Comparison of ENCODE assay signal across 3 worm cellular contexts in genomic region chrIV:9335552-9336251, ce11.
A peak's percentile ranks its signal among the peaks of the same experiment; 100 is the strongest.
TF ChIP-seq lines count a peak whose summit lies in the region.

TSS of gene coa-4 (minus strand) at chrIV:9335602.
TSS of gene T20D3.14 (minus strand) at chrIV:9335909.

TF ChIP-seq in whole organism, L1 larva, 84 proteins besides CTCF, POLR2A, EP300 and RAD21 (continued from another document and continues in another):
- TF ChIP-seq ceh-8 (GFP tag; optimal IDR thresholded peaks at IDR 0.05; lab: Kevin White, UChicago) (no peak), pqm-1 (tag; optimal IDR thresholded peaks at IDR 0.05; lab: Kevin White, UChicago) (no peak), nhr-71 (tag; optimal IDR thresholded peaks at IDR 0.05; lab: Kevin White, UChicago) (peak; percentile 71), lsy-2 (tag; optimal IDR thresholded peaks at IDR 0.05; lab: Kevin White, UChicago) (peak; percentile 53 to 58), nhr-20 (tag; optimal IDR thresholded peaks at IDR 0.05; lab: Kevin White, UChicago) (peak; percentile 64), lin-35 (GFP tag; optimal IDR thresholded peaks at IDR 0.05; lab: Kevin White, UChicago) (peak; percentile 41 to 64), ama-1 (optimal IDR thresholded peaks at IDR 0.05; lab: Kevin White, UChicago) (no peak), mef-2 (tag; optimal IDR thresholded peaks at IDR 0.05; lab: Kevin White, UChicago) (no peak), ets-5 (GFP tag; IDR thresholded peaks at IDR 0.05; lab: Robert Waterston, UW) (no peak), blmp-1 (tag; optimal IDR thresholded peaks at IDR 0.05; lab: Kevin White, UChicago) (peak; percentile 39), ceh-90 (tag; optimal IDR thresholded peaks at IDR 0.05; lab: Kevin White, UChicago) (no peak), isw-1 (GFP tag; IDR thresholded peaks at IDR 0.05; lab: Robert Waterston, UW) (no peak), nhr-28 (tag; optimal IDR thresholded peaks at IDR 0.05; lab: Kevin White, UChicago) (no peak), rnt-1 (tag; optimal IDR thresholded peaks at IDR 0.05; lab: Kevin White, UChicago) (peak; percentile 33), elt-3 (tag; optimal IDR thresholded peaks at IDR 0.05; lab: Kevin White, UChicago) (peak in 1 of 6 experiments; percentile 43), nhr-76 (tag; optimal IDR thresholded peaks at IDR 0.05; lab: Kevin White, UChicago) (no peak), lir-3 (tag; optimal IDR thresholded peaks at IDR 0.05; lab: Kevin White, UChicago; ENCODE audit: poor library complexity) (no peak), zip-4 (GFP tag; optimal IDR thresholded peaks at IDR 0.05; lab: Kevin White, UChicago) (no peak), mab-9 (GFP tag; IDR thresholded peaks at IDR 0.05; lab: Robert Waterston, UW) (no peak), mdl-1 (tag; optimal IDR thresholded peaks at IDR 0.05; lab: Kevin White, UChicago) (peak in 1 of 2 experiments; percentile 54), unc-62 (GFP tag; optimal IDR thresholded peaks at IDR 0.05; lab: Kevin White, UChicago) (no peak), efl-1 (optimal IDR thresholded peaks at IDR 0.05; lab: Kevin White, UChicago) (peak; percentile 50 to 57), efl-1 (GFP tag; optimal IDR thresholded peaks at IDR 0.05 in 1 of 2; lab: Kevin White, UChicago) (peak; percentile 43 to 83), nhr-77 (tag; optimal IDR thresholded peaks at IDR 0.05; lab: Kevin White, UChicago) (peak; percentile 11), irx-1 (tag; optimal IDR thresholded peaks at IDR 0.05; lab: Kevin White, UChicago) (peak; percentile 9), fkh-10 (GFP tag; optimal IDR thresholded peaks at IDR 0.05; lab: Kevin White, UChicago) (no peak), aha-1 (tag; optimal IDR thresholded peaks at IDR 0.05; lab: Kevin White, UChicago) (no peak), egl-13 (tag; optimal IDR thresholded peaks at IDR 0.05; lab: Kevin White, UChicago) (no peak), C34B4.2 (tag; optimal IDR thresholded peaks at IDR 0.05; lab: Kevin White, UChicago) (no peak), unc-86 (tag; optimal IDR thresholded peaks at IDR 0.05; lab: Kevin White, UChicago) (no peak), grh-1 (GFP tag; IDR thresholded peaks at IDR 0.05; lab: Robert Waterston, UW) (no peak), elt-2 (tag; optimal IDR thresholded peaks at IDR 0.05; lab: Kevin White, UChicago) (peak; percentile 17), pax-3 (tag; optimal IDR thresholded peaks at IDR 0.05; lab: Kevin White, UChicago) (no peak), Y116A8C.19 (tag; optimal IDR thresholded peaks at IDR 0.05; lab: Kevin White, UChicago; ENCODE audit: borderline replicate concordance) (no peak), unc-130 (tag; optimal IDR thresholded peaks at IDR 0.05; lab: Kevin White, UChicago) (no peak), fkh-4 (tag; optimal IDR thresholded peaks at IDR 0.05; lab: Kevin White, UChicago; ENCODE audit: borderline replicate concordance) (no peak), nhr-47 (tag; optimal IDR thresholded peaks at IDR 0.05; lab: Kevin White, UChicago) (peak; percentile 43), ces-1 (GFP tag; optimal IDR thresholded peaks at IDR 0.05; lab: Kevin White, UChicago) (no peak), tbx-2 (tag; optimal IDR thresholded peaks at IDR 0.05; lab: Kevin White, UChicago) (peak; percentile 43), ceh-82 (tag; optimal IDR thresholded peaks at IDR 0.05; lab: Kevin White, UChicago) (peak in 2 of 3 experiments; percentile 6 to 26), xbp-1 (tag; optimal IDR thresholded peaks at IDR 0.05; lab: Kevin White, UChicago) (peak; percentile 48), hlh-17 (GFP tag; optimal IDR thresholded peaks at IDR 0.05; lab: Kevin White, UChicago; ENCODE audit: borderline replicate concordance) (no peak), C16A3.4 (tag; optimal IDR thresholded peaks at IDR 0.05; lab: Kevin White, UChicago) (peak; percentile 38), swsn-7 (tag; optimal IDR thresholded peaks at IDR 0.05; lab: Kevin White, UChicago) (peak; percentile 39)

TF ChIP-seq in whole organism, L2 larva, 48 proteins besides CTCF, POLR2A, EP300 and RAD21 (continued from another document):
- TF ChIP-seq F13H6.1 (tag; optimal IDR thresholded peaks at IDR 0.05; lab: Kevin White, UChicago): peak; percentile 28
- TF ChIP-seq blmp-1 (tag; optimal IDR thresholded peaks at IDR 0.05; lab: Kevin White, UChicago; ENCODE audit: insufficient read depth): no peak
- TF ChIP-seq unc-62 (GFP tag; optimal IDR thresholded peaks at IDR 0.05; lab: Kevin White, UChicago): no peak
- TF ChIP-seq nhr-23 (tag; optimal IDR thresholded peaks at IDR 0.05; lab: Kevin White, UChicago): no peak
- TF ChIP-seq crh-2 (tag; optimal IDR thresholded peaks at IDR 0.05; lab: Kevin White, UChicago): peak; percentile 66
- peak; percentile 25 for TF ChIP-seq sem-4 (tag; optimal IDR thresholded peaks at IDR 0.05; lab: Kevin White, UChicago)
- peak; percentile 59 for TF ChIP-seq nhr-129 (tag; optimal IDR thresholded peaks at IDR 0.05; lab: Kevin White, UChicago)
- no peak for TF ChIP-seq snpc-4 (tag; optimal IDR thresholded peaks at IDR 0.05; lab: Kevin White, UChicago)
- no peak for TF ChIP-seq zag-1 (tag; optimal IDR thresholded peaks at IDR 0.05; lab: Kevin White, UChicago)
- peak in 1 of 2 experiments; percentile 69 for TF ChIP-seq lsy-2 (tag; optimal IDR thresholded peaks at IDR 0.05; lab: Kevin White, UChicago)
- peak; percentile 39 for TF ChIP-seq unc-55 (GFP tag; optimal IDR thresholded peaks at IDR 0.05; lab: Kevin White, UChicago)

TF ChIP-seq in whole organism, L4 larva, 104 proteins besides CTCF, POLR2A, EP300 and RAD21 (continued from another document):
- TF ChIP-seq saeg-2 (GFP tag; IDR thresholded peaks at IDR 0.05; lab: Robert Waterston, UW) (no peak), nhr-6 (tag; optimal IDR thresholded peaks at IDR 0.05; lab: Kevin White, UChicago) (no peak), dve-1 (tag; optimal IDR thresholded peaks at IDR 0.05; lab: Kevin White, UChicago; ENCODE audit: insufficient read depth) (peak; percentile 69), lim-7 (GFP tag; IDR thresholded peaks at IDR 0.05; lab: Robert Waterston, UW) (no peak), nhr-10 (tag; optimal IDR thresholded peaks at IDR 0.05; lab: Kevin White, UChicago) (no peak), tra-1 (GFP tag; IDR thresholded peaks at IDR 0.05; lab: Robert Waterston, UW) (no peak), fos-1 (tag; optimal IDR thresholded peaks at IDR 0.05; lab: Kevin White, UChicago) (no peak), Y5F2A.4 (GFP tag; optimal IDR thresholded peaks at IDR 0.05; lab: Kevin White, UChicago) (no peak), nhr-102 (tag; optimal IDR thresholded peaks at IDR 0.05; lab: Kevin White, UChicago) (no peak), hlh-11 (tag; optimal IDR thresholded peaks at IDR 0.05; lab: Kevin White, UChicago) (peak; percentile 64), lin-13 (GFP tag; optimal IDR thresholded peaks at IDR 0.05; lab: Kevin White, UChicago) (no peak), hif-1 (tag; optimal IDR thresholded peaks at IDR 0.05; lab: Kevin White, UChicago) (no peak), daf-8 (GFP tag; IDR thresholded peaks at IDR 0.05; lab: Robert Waterston, UW) (no peak), rbr-2 (tag; optimal IDR thresholded peaks at IDR 0.05; lab: Kevin White, UChicago) (no peak), F26F4.8 (GFP tag; conservative IDR thresholded peaks at IDR 0.05; lab: Robert Waterston, UW) (no peak), lin-39 (tag; optimal IDR thresholded peaks at IDR 0.05; lab: Kevin White, UChicago) (no peak), nhr-42 (GFP tag; IDR thresholded peaks at IDR 0.05; lab: Robert Waterston, UW) (no peak), nhr-77 (tag; optimal IDR thresholded peaks at IDR 0.05; lab: Kevin White, UChicago) (peak; percentile 23), mdt-29 (GFP tag; IDR thresholded peaks at IDR 0.05; lab: Robert Waterston, UW) (no peak), nhr-48 (tag; optimal IDR thresholded peaks at IDR 0.05; lab: Kevin White, UChicago) (no peak), mxl-3 (GFP tag; optimal IDR thresholded peaks at IDR 0.05; lab: Kevin White, UChicago) (no peak), ZK546.5 (tag; optimal IDR thresholded peaks at IDR 0.05; lab: Kevin White, UChicago) (no peak), T20F7.1 (GFP tag; optimal IDR thresholded peaks at IDR 0.05; lab: Kevin White, UChicago) (no peak), F37D6.2 (tag; optimal IDR thresholded peaks at IDR 0.05; lab: Kevin White, UChicago) (no peak), dmd-8 (GFP tag; IDR thresholded peaks at IDR 0.05; lab: Robert Waterston, UW) (no peak), tag-97 (GFP tag; IDR thresholded peaks at IDR 0.05; lab: Robert Waterston, UW) (no peak), ceh-44 (GFP tag; IDR thresholded peaks at IDR 0.05; lab: Robert Waterston, UW) (no peak), unc-39 (tag; optimal IDR thresholded peaks at IDR 0.05; lab: Kevin White, UChicago) (no peak), nhr-28 (tag; optimal IDR thresholded peaks at IDR 0.05; lab: Kevin White, UChicago) (peak; percentile 27), mes-2 (tag; optimal IDR thresholded peaks at IDR 0.05; lab: Kevin White, UChicago; ENCODE audit: poor library complexity, severe bottlenecking) (peak; percentile 56), zip-2 (tag; optimal IDR thresholded peaks at IDR 0.05; lab: Kevin White, UChicago) (no peak), php-3 (GFP tag; IDR thresholded peaks at IDR 0.05; lab: Robert Waterston, UW) (no peak), sdz-12 (GFP tag; optimal IDR thresholded peaks at IDR 0.05; lab: Kevin White, UChicago) (no peak), unc-62 (GFP tag; optimal IDR thresholded peaks at IDR 0.05 in 1 of 2; lab: Kevin White, UChicago) (no peak), unc-62 (tag; optimal IDR thresholded peaks at IDR 0.05; lab: Kevin White, UChicago) (no peak), aha-1 (tag; lab: Kevin White, UChicago) (peak; percentile 63), snpc-4 (tag; optimal IDR thresholded peaks at IDR 0.05; lab: Kevin White, UChicago) (no peak), spr-1 (tag; optimal IDR thresholded peaks at IDR 0.05; lab: Kevin White, UChicago) (no peak), nhr-25 (tag; optimal IDR thresholded peaks at IDR 0.05; lab: Kevin White, UChicago; ENCODE audit: borderline replicate concordance, insufficient read depth) (no peak), dmd-9 (GFP tag; IDR thresholded peaks at IDR 0.05; lab: Robert Waterston, UW) (no peak), dmd-6 (GFP tag; IDR thresholded peaks at IDR 0.05; lab: Robert Waterston, UW) (peak; percentile 75), lin-15B (tag; optimal IDR thresholded peaks at IDR 0.05; lab: Kevin White, UChicago) (no peak), duxl-1 (tag; optimal IDR thresholded peaks at IDR 0.05; lab: Kevin White, UChicago; ENCODE audit: poor library complexity) (no peak), lsy-2 (tag; optimal IDR thresholded peaks at IDR 0.05; lab: Kevin White, UChicago) (peak in 1 of 2 experiments; percentile 57), pha-4 (GFP tag; IDR thresholded peaks at IDR 0.05; lab: Robert Waterston, UW) (no peak), pha-4 (tag; optimal IDR thresholded peaks at IDR 0.05; lab: Kevin White, UChicago) (peak; percentile 40), aly-2 (tag; optimal IDR thresholded peaks at IDR 0.05; lab: Kevin White, UChicago) (no peak), nhr-76 (tag; optimal IDR thresholded peaks at IDR 0.05; lab: Kevin White, UChicago) (no peak), gei-8 (GFP tag; optimal IDR thresholded peaks at IDR 0.05; lab: Kevin White, UChicago) (no peak), ces-1 (GFP tag; optimal IDR thresholded peaks at IDR 0.05; lab: Kevin White, UChicago) (no peak), hmg-1.1 (GFP tag; IDR thresholded peaks at IDR 0.05; lab: Robert Waterston, UW) (0 out of 2 replicates have a peak, but pooled peaks have one; percentile 40), lin-29 (GFP tag; IDR thresholded peaks at IDR 0.05; lab: Robert Waterston, UW) (no peak), madf-9 (GFP tag; conservative IDR thresholded peaks at IDR 0.05; lab: Robert Waterston, UW) (no peak), egl-27 (tag; optimal IDR thresholded peaks at IDR 0.05; lab: Kevin White, UChicago) (no peak), fkh-10 (GFP tag; optimal IDR thresholded peaks at IDR 0.05; lab: Kevin White, UChicago) (no peak)
